Fruit fly (Drosophila melanogaster): Measurements from ENCODE around the gene Ge-1.

Gene Ge-1

DNA sequence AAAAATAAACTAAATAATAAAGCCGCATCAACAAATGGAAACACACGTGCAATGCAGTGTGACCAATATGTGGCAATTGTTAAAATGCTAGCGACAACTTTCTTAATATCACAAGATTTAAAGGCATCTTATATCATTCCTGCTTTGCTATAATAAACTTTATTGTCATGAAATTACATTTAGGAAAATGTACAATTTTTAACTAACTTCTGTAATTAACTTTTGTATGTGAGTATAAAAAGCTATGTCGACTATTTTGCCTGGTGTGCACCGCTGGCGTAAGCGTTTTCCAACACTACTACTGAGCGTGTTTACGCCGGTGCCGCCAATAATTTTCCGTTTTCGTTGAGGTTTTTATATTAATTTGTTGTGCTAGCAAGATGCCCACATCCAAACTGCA lies 22.8 kb upstream of the Ge-1 start, which contains the start of the genes Csl4 and Nup160 (continued):
- TF ChIP-seq CG13894 (tag; optimal IDR thresholded peaks at IDR 0.05) = no peak
- TF ChIP-seq Optix (GFP tag; IDR thresholded peaks at IDR 0.05) = 0 out of 3 replicates have a peak, but pooled peaks have one; percentile 37
- TF ChIP-seq CG15011 (GFP tag; optimal IDR thresholded peaks at IDR 0.05) = no peak
- TF ChIP-seq CG4854 (GFP tag; optimal IDR thresholded peaks at IDR 0.05) = peak; percentile 71
- TF ChIP-seq D (optimal IDR thresholded peaks at IDR 0.05) = no peak
- TF ChIP-seq D (GFP tag; optimal IDR thresholded peaks at IDR 0.05) = no peak
- TF ChIP-seq CG1233 (GFP tag; optimal IDR thresholded peaks at IDR 0.05) = peak; percentile 24
- TF ChIP-seq usp (GFP tag; optimal IDR thresholded peaks at IDR 0.05) = no peak
- no peak for TF ChIP-seq Jarid2 (GFP tag; optimal IDR thresholded peaks at IDR 0.05)
- peak; percentile 86 for TF ChIP-seq tin (GFP tag; optimal IDR thresholded peaks at IDR 0.05)
- TF ChIP-seq Adf1 (GFP tag; IDR thresholded peaks at IDR 0.05) = peak; percentile 34
- TF ChIP-seq Hand (GFP tag; optimal IDR thresholded peaks at IDR 0.05) = no peak
- peak; percentile 76 for TF ChIP-seq CG18599 (GFP tag; optimal IDR thresholded peaks at IDR 0.05)
- TF ChIP-seq scrt (GFP tag; optimal IDR thresholded peaks at IDR 0.05) = no peak
- TF ChIP-seq CG8478 (optimal IDR thresholded peaks at IDR 0.05) = no peak
- TF ChIP-seq CG12104 (GFP tag; optimal IDR thresholded peaks at IDR 0.05) = peak; percentile 26
- TF ChIP-seq tap (tag; optimal IDR thresholded peaks at IDR 0.05) = no peak
- TF ChIP-seq crc (GFP tag; optimal IDR thresholded peaks at IDR 0.05) = peak; percentile 57
- TF ChIP-seq rib (GFP tag; IDR thresholded peaks at IDR 0.05) = peak; percentile 59; the same call in 1 of the 2 replicates
- no peak for TF ChIP-seq CG10147 (GFP tag; optimal IDR thresholded peaks at IDR 0.05)
- TF ChIP-seq shn (GFP tag; optimal IDR thresholded peaks at IDR 0.05) = peak; percentile 82
- TF ChIP-seq ara (GFP tag; IDR thresholded peaks at IDR 0.05) = peak; percentile 75
- no peak for TF ChIP-seq Dfd (GFP tag; optimal IDR thresholded peaks at IDR 0.05)
- TF ChIP-seq ken (GFP tag; IDR thresholded peaks at IDR 0.05) = peak; percentile 85
- TF ChIP-seq CG6689 (GFP tag; IDR thresholded peaks at IDR 0.05) = peak; percentile 73
- no peak for TF ChIP-seq kah (GFP tag; optimal IDR thresholded peaks at IDR 0.05)
- TF ChIP-seq CG8089 (GFP tag; optimal IDR thresholded peaks at IDR 0.05) = peak; percentile 69
- TF ChIP-seq kni (GFP tag; optimal IDR thresholded peaks at IDR 0.05) = no peak
- peak; percentile 74 for TF ChIP-seq CG1603 (tag; optimal IDR thresholded peaks at IDR 0.05)
- peak; percentile 55 for TF ChIP-seq disco-r (GFP tag; optimal IDR thresholded peaks at IDR 0.05)
- no peak for TF ChIP-seq CG6765 (GFP tag; optimal IDR thresholded peaks at IDR 0.05)
- no peak for TF ChIP-seq MTF-1 (GFP tag; optimal IDR thresholded peaks at IDR 0.05; ENCODE audit: borderline replicate concordance)
- TF ChIP-seq Oli (tag; optimal IDR thresholded peaks at IDR 0.05) = peak; percentile 51
- peak; percentile 63 for TF ChIP-seq CG31224 (GFP tag; IDR thresholded peaks at IDR 0.05)
- no peak for TF ChIP-seq Deaf1 (tag; optimal IDR thresholded peaks at IDR 0.05)
- TF ChIP-seq CG4360 (GFP tag; IDR thresholded peaks at IDR 0.05) = no peak
- TF ChIP-seq CG10654 (GFP tag; optimal IDR thresholded peaks at IDR 0.05) = peak; percentile 77
- no peak for TF ChIP-seq eve (GFP tag; optimal IDR thresholded peaks at IDR 0.05)
- no peak for TF ChIP-seq HLH4C (GFP tag; IDR thresholded peaks at IDR 0.05; ENCODE audit: partially characterized antibody)
- no peak for TF ChIP-seq ato (GFP tag; IDR thresholded peaks at IDR 0.05; ENCODE audit: partially characterized antibody)
- peak; percentile 52; the same call in 2 of the 3 replicates for TF ChIP-seq Opbp (GFP tag; IDR thresholded peaks at IDR 0.05; ENCODE audit: partially characterized antibody)
- TF ChIP-seq Dad (GFP tag; optimal IDR thresholded peaks at IDR 0.05) = peak; percentile 79
- TF ChIP-seq chm (GFP tag; IDR thresholded peaks at IDR 0.05) = 0 out of 2 replicates have a peak, but pooled peaks have one; percentile 25
- TF ChIP-seq E2f1 (GFP tag; IDR thresholded peaks at IDR 0.05) = peak; percentile 68
- TF ChIP-seq CG10366 (GFP tag; IDR thresholded peaks at IDR 0.05) = peak; percentile 76
- peak; percentile 55 for TF ChIP-seq btn (GFP tag; optimal IDR thresholded peaks at IDR 0.05)
- peak; percentile 85 for TF ChIP-seq pho (GFP tag; optimal IDR thresholded peaks at IDR 0.05)
- TF ChIP-seq sima (GFP tag; optimal IDR thresholded peaks at IDR 0.05) = no peak

All from whole organism, embryonic.